ENCODE assay signal across 1 fruit fly cellular context in the genomic region with DNA sequence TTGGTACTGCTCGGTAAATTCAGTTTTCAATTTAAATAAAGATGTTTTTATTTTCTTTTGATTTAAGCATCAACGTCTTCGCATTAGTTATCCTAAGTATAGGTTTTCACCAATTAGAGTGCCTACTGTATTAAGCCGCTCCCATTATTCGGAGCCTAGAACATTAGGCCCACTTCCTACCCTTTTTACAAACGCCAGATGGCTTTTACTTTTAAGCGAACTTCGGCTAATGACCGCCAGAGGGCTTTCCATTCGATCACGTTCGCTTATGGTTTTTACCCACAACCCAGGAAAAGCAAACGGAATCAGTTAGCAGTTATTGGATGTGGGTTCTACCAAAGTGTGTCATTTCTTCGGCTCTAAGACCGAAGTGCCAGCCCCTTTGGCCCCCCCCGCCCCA.
TF ChIP-seq lines count a peak whose summit lies in the region.

No protein-coding gene starts in this region.

TF ChIP-seq in whole organism, embryonic, 481 proteins besides CTCF, POLR2A, EP300 and RAD21 (continued from another document):
- TF ChIP-seq pb (GFP tag; optimal IDR thresholded peaks at IDR 0.05; lab: Kevin White, UChicago) = no peak
- no peak for TF ChIP-seq Bdp1 (GFP tag; optimal IDR thresholded peaks at IDR 0.05; lab: Kevin White, UChicago)
- 0 out of 2 replicates have a peak, but pooled peaks have one; percentile 5 for TF ChIP-seq Awh (GFP tag; IDR thresholded peaks at IDR 0.05; lab: Robert Waterston, UW)
- no peak for TF ChIP-seq CG7556 (GFP tag; optimal IDR thresholded peaks at IDR 0.05; lab: Kevin White, UChicago)
- TF ChIP-seq Lpt (GFP tag; optimal IDR thresholded peaks at IDR 0.05; lab: Kevin White, UChicago) = no peak
- no peak for TF ChIP-seq dimm (GFP tag; IDR thresholded peaks at IDR 0.05; lab: Robert Waterston, UW)
- no peak for TF ChIP-seq Chrac-16 (GFP tag; optimal IDR thresholded peaks at IDR 0.05; lab: Kevin White, UChicago)
- TF ChIP-seq Lim3 (GFP tag; IDR thresholded peaks at IDR 0.05; lab: Robert Waterston, UW) = no peak
- TF ChIP-seq pzg (GFP tag; optimal IDR thresholded peaks at IDR 0.05; lab: Kevin White, UChicago) = no peak
- TF ChIP-seq CG10959 (GFP tag; IDR thresholded peaks at IDR 0.05; lab: Robert Waterston, UW) = no peak
- no peak for TF ChIP-seq CG17568 (GFP tag; optimal IDR thresholded peaks at IDR 0.05; lab: Kevin White, UChicago)
- no peak for TF ChIP-seq lbe (GFP tag; optimal IDR thresholded peaks at IDR 0.05; lab: Kevin White, UChicago)
- TF ChIP-seq CG15269 (tag; optimal IDR thresholded peaks at IDR 0.05; lab: Kevin White, UChicago) = no peak
- peak; percentile 54; the same call in 1 of the 2 replicates for TF ChIP-seq ara (GFP tag; IDR thresholded peaks at IDR 0.05; lab: Robert Waterston, UW)
- no peak for TF ChIP-seq br (optimal IDR thresholded peaks at IDR 0.05; lab: Kevin White, UChicago)
- TF ChIP-seq HLH4C (GFP tag; IDR thresholded peaks at IDR 0.05; lab: Robert Waterston, UW; ENCODE audit: partially characterized antibody) = no peak
- TF ChIP-seq lab (GFP tag; optimal IDR thresholded peaks at IDR 0.05; lab: Kevin White, UChicago) = no peak
- TF ChIP-seq CG4424 (GFP tag; optimal IDR thresholded peaks at IDR 0.05; lab: Kevin White, UChicago) = no peak
- TF ChIP-seq CG17385 (GFP tag; optimal IDR thresholded peaks at IDR 0.05; lab: Kevin White, UChicago) = no peak
- no peak for TF ChIP-seq Deaf1 (tag; optimal IDR thresholded peaks at IDR 0.05; lab: Kevin White, UChicago)
- no peak for TF ChIP-seq D19B (GFP tag; optimal IDR thresholded peaks at IDR 0.05; lab: Kevin White, UChicago)
- TF ChIP-seq disco-r (GFP tag; optimal IDR thresholded peaks at IDR 0.05; lab: Kevin White, UChicago) = no peak
- peak; percentile 65; the same call in 2 of the 3 replicates for TF ChIP-seq CG11456 (GFP tag; IDR thresholded peaks at IDR 0.05; lab: Robert Waterston, UW)
- TF ChIP-seq Mrtf (GFP tag; IDR thresholded peaks at IDR 0.05; lab: Robert Waterston, UW) = no peak; the same call in 2 of the 3 replicates
- no peak for TF ChIP-seq CG15601 (tag; optimal IDR thresholded peaks at IDR 0.05; lab: Kevin White, UChicago)
- no peak for TF ChIP-seq MBD-R2 (GFP tag; IDR thresholded peaks at IDR 0.05; lab: Robert Waterston, UW)
- TF ChIP-seq Ada2b (GFP tag; IDR thresholded peaks at IDR 0.05; lab: Robert Waterston, UW) = no peak
- 0 out of 2 replicates have a peak, but pooled peaks have one; percentile 5 for TF ChIP-seq CG9932 (GFP tag; IDR thresholded peaks at IDR 0.05; lab: Robert Waterston, UW)
- no peak for TF ChIP-seq kni (GFP tag; optimal IDR thresholded peaks at IDR 0.05; lab: Kevin White, UChicago)
- no peak for TF ChIP-seq CG4282 (GFP tag; optimal IDR thresholded peaks at IDR 0.05; lab: Kevin White, UChicago)
- TF ChIP-seq CG7963 (GFP tag; IDR thresholded peaks at IDR 0.05; lab: Robert Waterston, UW; ENCODE audit: partially characterized antibody) = no peak
- no peak for TF ChIP-seq Spps (tag; optimal IDR thresholded peaks at IDR 0.05; lab: Kevin White, UChicago)
- no peak for TF ChIP-seq bigmax (GFP tag; optimal IDR thresholded peaks at IDR 0.05; lab: Kevin White, UChicago)
- TF ChIP-seq NC2β (GFP tag; optimal IDR thresholded peaks at IDR 0.05; lab: Kevin White, UChicago) = no peak
- no peak for TF ChIP-seq slbo (GFP tag; IDR thresholded peaks at IDR 0.05; lab: Robert Waterston, UW)
- TF ChIP-seq CG2678 (tag; optimal IDR thresholded peaks at IDR 0.05; lab: Kevin White, UChicago) = no peak
- TF ChIP-seq Hr78 (GFP tag; optimal IDR thresholded peaks at IDR 0.05; lab: Kevin White, UChicago) = no peak
- TF ChIP-seq cwo (GFP tag; optimal IDR thresholded peaks at IDR 0.05; lab: Kevin White, UChicago) = no peak
- no peak for TF ChIP-seq ERR (GFP tag; optimal IDR thresholded peaks at IDR 0.05; lab: Kevin White, UChicago)
- TF ChIP-seq Dip2 (GFP tag; IDR thresholded peaks at IDR 0.05; lab: Robert Waterston, UW) = no peak; the same call in 1 of the 2 replicates
- TF ChIP-seq ttk (GFP tag; IDR thresholded peaks at IDR 0.05; lab: Robert Waterston, UW) = no peak
- TF ChIP-seq pan (optimal IDR thresholded peaks at IDR 0.05; lab: Kevin White, UChicago) = no peak
- TF ChIP-seq pan (GFP tag; optimal IDR thresholded peaks at IDR 0.05 in 1 of 2, IDR thresholded peaks at IDR 0.05 in 1 of 2) = no peak
- TF ChIP-seq CG13894 (tag; optimal IDR thresholded peaks at IDR 0.05; lab: Kevin White, UChicago) = no peak
- TF ChIP-seq ssp (GFP tag; IDR thresholded peaks at IDR 0.05; lab: Robert Waterston, UW) = no peak
- TF ChIP-seq Kr (GFP tag; optimal IDR thresholded peaks at IDR 0.05; lab: Kevin White, UChicago) = no peak
- no peak for TF ChIP-seq sd (tag; optimal IDR thresholded peaks at IDR 0.05; lab: Kevin White, UChicago)
- no peak for TF ChIP-seq CG14710 (tag; optimal IDR thresholded peaks at IDR 0.05; lab: Kevin White, UChicago)
- no peak for TF ChIP-seq ewg (GFP tag; optimal IDR thresholded peaks at IDR 0.05; lab: Kevin White, UChicago)
- TF ChIP-seq slp2 (GFP tag; optimal IDR thresholded peaks at IDR 0.05; lab: Kevin White, UChicago) = no peak
- no peak for TF ChIP-seq CG34422 (GFP tag; IDR thresholded peaks at IDR 0.05; lab: Robert Waterston, UW)
- TF ChIP-seq CG11695 (GFP tag; IDR thresholded peaks at IDR 0.05; lab: Robert Waterston, UW) = no peak
- no peak for TF ChIP-seq CG9609 (GFP tag; optimal IDR thresholded peaks at IDR 0.05; lab: Kevin White, UChicago)
- TF ChIP-seq CG12071 (GFP tag; optimal IDR thresholded peaks at IDR 0.05; lab: Kevin White, UChicago) = no peak
- TF ChIP-seq CG17359 (tag; optimal IDR thresholded peaks at IDR 0.05; lab: Kevin White, UChicago) = no peak
- no peak for TF ChIP-seq ind (GFP tag; optimal IDR thresholded peaks at IDR 0.05; lab: Kevin White, UChicago)
- peak; percentile 26; the same call in 1 of the 2 replicates for TF ChIP-seq dati (GFP tag; IDR thresholded peaks at IDR 0.05; lab: Robert Waterston, UW)
- TF ChIP-seq dan (GFP tag; IDR thresholded peaks at IDR 0.05; lab: Robert Waterston, UW) = no peak
- peak; percentile 11 for TF ChIP-seq phol (tag; optimal IDR thresholded peaks at IDR 0.05; lab: Kevin White, UChicago)
- TF ChIP-seq klu (GFP tag; IDR thresholded peaks at IDR 0.05; lab: Robert Waterston, UW) = no peak
- no peak for TF ChIP-seq Dfd (GFP tag; optimal IDR thresholded peaks at IDR 0.05; lab: Kevin White, UChicago)
- TF ChIP-seq vnd (GFP tag; IDR thresholded peaks at IDR 0.05; lab: Robert Waterston, UW; ENCODE audit: partially characterized antibody) = no peak
- TF ChIP-seq HmgZ (tag; optimal IDR thresholded peaks at IDR 0.05; lab: Kevin White, UChicago) = no peak
- no peak for TF ChIP-seq CG2116 (GFP tag; optimal IDR thresholded peaks at IDR 0.05; lab: Kevin White, UChicago)
- no peak for TF ChIP-seq CHES-1-like (GFP tag; optimal IDR thresholded peaks at IDR 0.05; lab: Kevin White, UChicago)
- no peak for TF ChIP-seq tgo (GFP tag; IDR thresholded peaks at IDR 0.05; lab: Robert Waterston, UW)
- TF ChIP-seq CG31388 (GFP tag; optimal IDR thresholded peaks at IDR 0.05; lab: Kevin White, UChicago) = no peak
- TF ChIP-seq fd3F (GFP tag; optimal IDR thresholded peaks at IDR 0.05; lab: Kevin White, UChicago) = no peak
- no peak for TF ChIP-seq psq (GFP tag; optimal IDR thresholded peaks at IDR 0.05; lab: Kevin White, UChicago)
- TF ChIP-seq dysf (GFP tag; IDR thresholded peaks at IDR 0.05; lab: Robert Waterston, UW) = no peak
- no peak for TF ChIP-seq danr (GFP tag; IDR thresholded peaks at IDR 0.05; lab: Robert Waterston, UW)
- no peak for TF ChIP-seq E2f2 (GFP tag; IDR thresholded peaks at IDR 0.05; lab: Robert Waterston, UW)
- TF ChIP-seq Hsf (GFP tag; optimal IDR thresholded peaks at IDR 0.05; lab: Kevin White, UChicago) = no peak
- TF ChIP-seq CG2875 (GFP tag; optimal IDR thresholded peaks at IDR 0.05; lab: Kevin White, UChicago) = no peak
- TF ChIP-seq CG17328 (GFP tag; IDR thresholded peaks at IDR 0.05; lab: Robert Waterston, UW) = peak; percentile 8; the same call in 1 of the 2 replicates
- TF ChIP-seq Ptx1 (GFP tag; IDR thresholded peaks at IDR 0.05; lab: Robert Waterston, UW) = no peak
- no peak for TF ChIP-seq D (optimal IDR thresholded peaks at IDR 0.05; lab: Kevin White, UChicago)
- no peak for TF ChIP-seq D (GFP tag; optimal IDR thresholded peaks at IDR 0.05; lab: Kevin White, UChicago)
- no peak for TF ChIP-seq sob (GFP tag; IDR thresholded peaks at IDR 0.05; lab: Robert Waterston, UW)
- TF ChIP-seq Dad (GFP tag; optimal IDR thresholded peaks at IDR 0.05; lab: Kevin White, UChicago) = no peak
- TF ChIP-seq CG2889 (GFP tag; IDR thresholded peaks at IDR 0.05; lab: Robert Waterston, UW) = no peak
- no peak for TF ChIP-seq bcd (GFP tag; optimal IDR thresholded peaks at IDR 0.05; lab: Kevin White, UChicago)
- no peak for TF ChIP-seq CG14014 (GFP tag; IDR thresholded peaks at IDR 0.05; lab: Robert Waterston, UW)
- TF ChIP-seq chm (GFP tag; IDR thresholded peaks at IDR 0.05; lab: Robert Waterston, UW) = no peak
- no peak for TF ChIP-seq lilli (GFP tag; optimal IDR thresholded peaks at IDR 0.05; lab: Kevin White, UChicago)
- TF ChIP-seq CG14965 (GFP tag; optimal IDR thresholded peaks at IDR 0.05; lab: Kevin White, UChicago; ENCODE audit: borderline replicate concordance) = peak; percentile 89
- TF ChIP-seq Hmr (GFP tag; optimal IDR thresholded peaks at IDR 0.05; lab: Kevin White, UChicago) = no peak
- TF ChIP-seq CG1603 (tag; optimal IDR thresholded peaks at IDR 0.05; lab: Kevin White, UChicago) = no peak
- no peak for TF ChIP-seq CG6272 (GFP tag; IDR thresholded peaks at IDR 0.05; lab: Robert Waterston, UW)
- no peak for TF ChIP-seq crp (GFP tag; optimal IDR thresholded peaks at IDR 0.05; lab: Kevin White, UChicago)
- no peak for TF ChIP-seq CG10321 (GFP tag; IDR thresholded peaks at IDR 0.05; lab: Robert Waterston, UW)
- no peak for TF ChIP-seq pros (GFP tag; optimal IDR thresholded peaks at IDR 0.05; lab: Kevin White, UChicago)
- TF ChIP-seq CG2199 (GFP tag; IDR thresholded peaks at IDR 0.05; lab: Robert Waterston, UW) = peak; percentile 41; the same call in 2 of the 3 replicates
- TF ChIP-seq Scr (GFP tag; IDR thresholded peaks at IDR 0.05; lab: Robert Waterston, UW; ENCODE audit: partially characterized antibody) = no peak
- TF ChIP-seq CG10209 (GFP tag; optimal IDR thresholded peaks at IDR 0.05; lab: Kevin White, UChicago) = no peak
- no peak for TF ChIP-seq CG1647 (GFP tag; optimal IDR thresholded peaks at IDR 0.05; lab: Kevin White, UChicago)
- TF ChIP-seq HLHmδ (GFP tag; optimal IDR thresholded peaks at IDR 0.05; lab: Kevin White, UChicago) = peak; percentile 50
- no peak for TF ChIP-seq bbx (GFP tag; IDR thresholded peaks at IDR 0.05; lab: Robert Waterston, UW; ENCODE audit: partially characterized antibody)
- TF ChIP-seq CG8281 (tag; optimal IDR thresholded peaks at IDR 0.05; lab: Kevin White, UChicago) = no peak
- peak; percentile 8; the same call in 2 of the 3 replicates for TF ChIP-seq ci (GFP tag; IDR thresholded peaks at IDR 0.05; lab: Robert Waterston, UW)
- TF ChIP-seq Gsc (GFP tag; IDR thresholded peaks at IDR 0.05; lab: Robert Waterston, UW) = no peak
- TF ChIP-seq CG12236 (GFP tag; optimal IDR thresholded peaks at IDR 0.05; lab: Kevin White, UChicago) = no peak
- no peak for TF ChIP-seq CG18262 (tag; optimal IDR thresholded peaks at IDR 0.05; lab: Kevin White, UChicago)
- no peak for TF ChIP-seq Doc2 (GFP tag; IDR thresholded peaks at IDR 0.05; lab: Robert Waterston, UW)
- TF ChIP-seq Myb (GFP tag; optimal IDR thresholded peaks at IDR 0.05; lab: Kevin White, UChicago) = no peak
- no peak for TF ChIP-seq CG12744 (GFP tag; optimal IDR thresholded peaks at IDR 0.05; lab: Kevin White, UChicago)
- TF ChIP-seq cas (GFP tag; IDR thresholded peaks at IDR 0.05; lab: Robert Waterston, UW) = no peak
- no peak for TF ChIP-seq CG12942 (GFP tag; optimal IDR thresholded peaks at IDR 0.05; lab: Kevin White, UChicago)
- no peak for TF ChIP-seq Nf-YB (GFP tag; optimal IDR thresholded peaks at IDR 0.05; lab: Kevin White, UChicago)
- TF ChIP-seq trh (GFP tag; optimal IDR thresholded peaks at IDR 0.05; lab: Kevin White, UChicago) = no peak
- TF ChIP-seq btn (GFP tag; optimal IDR thresholded peaks at IDR 0.05; lab: Kevin White, UChicago) = no peak
- TF ChIP-seq CG8359 (GFP tag; optimal IDR thresholded peaks at IDR 0.05; lab: Kevin White, UChicago; ENCODE audit: borderline replicate concordance) = no peak
- no peak for TF ChIP-seq CG8944 (GFP tag; optimal IDR thresholded peaks at IDR 0.05; lab: Kevin White, UChicago)
- TF ChIP-seq CG15011 (GFP tag; optimal IDR thresholded peaks at IDR 0.05; lab: Kevin White, UChicago) = no peak
- TF ChIP-seq CG18619 (GFP tag; optimal IDR thresholded peaks at IDR 0.05; lab: Kevin White, UChicago) = no peak
- TF ChIP-seq Xrp1 (GFP tag; IDR thresholded peaks at IDR 0.05; lab: Robert Waterston, UW) = peak; percentile 47; the same call in 1 of the 2 replicates
- no peak for TF ChIP-seq Rx (GFP tag; IDR thresholded peaks at IDR 0.05; lab: Robert Waterston, UW)
